Worm (Caenorhabditis elegans) whole organism, young adult: ENCODE results near the gene sel-9.

Experiments
- B0019.2 ChIP-seq: fragments of 200-800 bp; sonication (Bioruptor generic); conservative IDR thresholded peaks from 2 replicates; pipeline ENCODE4 v1.3.6; 2022; ENCODE audit warnings: missing genetic modification reagents, missing genetic modification characterization, missing compliant biosample characterization
- B0035.1 ChIP-seq: sonication (generic microtip); optimal IDR thresholded peaks from 2 replicates; lab custom pipeline; 2016; ENCODE audit warnings: missing genetic modification characterization, mild to moderate bottlenecking, missing compliant biosample characterization, missing genotype, missing genetic modification reagents
- C17E4.6 ChIP-seq: fragments of 200-800 bp; sonication (Bioruptor generic); IDR thresholded peaks from 2 replicates; pipeline ENCODE4 v1.3.6; 2022; ENCODE audit warnings: missing genetic modification reagents, missing genetic modification characterization, missing compliant biosample characterization
- F23B12.7 ChIP-seq: sonication (generic microtip); optimal IDR thresholded peaks from 2 replicates; lab custom pipeline; 2017; ENCODE audit warnings: missing genetic modification characterization, mild to moderate bottlenecking, missing compliant biosample characterization, antibody characterized with exemption, moderate library complexity; ENCODE audit not compliant: insufficient read depth
- F33H1.4 ChIP-seq: fragments of 200-800 bp; sonication (Bioruptor generic); IDR thresholded peaks from 2 replicates; pipeline ENCODE4 v1.3.6; 2022; ENCODE audit warnings: missing genetic modification reagents, missing genetic modification characterization, missing compliant biosample characterization
- F37B4.10 ChIP-seq: fragments of 200-800 bp; sonication (Bioruptor generic); IDR thresholded peaks from 2 replicates; pipeline ENCODE4 v1.3.6; 2022; ENCODE audit warnings: missing genetic modification characterization, missing compliant biosample characterization
- F52B5.7 ChIP-seq: sonication (generic microtip); optimal IDR thresholded peaks from 2 replicates; lab custom pipeline; 2016; ENCODE audit warnings: mild to moderate bottlenecking, missing genetic modification characterization, missing compliant biosample characterization
- K11D2.4 ChIP-seq: fragments of 200-800 bp; sonication (Bioruptor generic); IDR thresholded peaks from 2 replicates; pipeline ENCODE4 v1.3.6; 2022; ENCODE audit warnings: missing genetic modification reagents, missing genetic modification characterization, missing compliant biosample characterization
- T07F8.4 ChIP-seq: sonication (generic microtip); optimal IDR thresholded peaks from 2 replicates; lab custom pipeline; 2016; ENCODE audit warnings: mild to moderate bottlenecking, missing genetic modification characterization, moderate library complexity, missing compliant biosample characterization
- T26A5.8 ChIP-seq: sonication (generic microtip); optimal IDR thresholded peaks from 2 replicates; lab custom pipeline; 2016; ENCODE audit warnings: missing genetic modification characterization, missing compliant biosample characterization
- Y53F4B.3 ChIP-seq: fragments of 200-800 bp; sonication (Bioruptor generic); IDR thresholded peaks from 2 replicates; pipeline ENCODE4 v1.3.6; 2022; ENCODE audit warnings: missing genetic modification reagents, missing genetic modification characterization, missing compliant biosample characterization
- Y53G8AR.9 ChIP-seq: fragments of 200-800 bp; sonication (Bioruptor generic); conservative IDR thresholded peaks from 2 replicates; pipeline ENCODE4 v1.3.6; 2022; ENCODE audit warnings: missing genetic modification reagents, missing genetic modification characterization, missing compliant biosample characterization
- Y56A3A.18 ChIP-seq: fragments of 200-800 bp; sonication (Bioruptor generic); IDR thresholded peaks from 2 replicates; pipeline ENCODE4 v1.3.6; 2022; ENCODE audit warnings: missing genetic modification reagents, missing genetic modification characterization, missing compliant biosample characterization
- Y79H2A.3 ChIP-seq: fragments of 200-800 bp; sonication (Bioruptor generic); conservative IDR thresholded peaks from 2 replicates; pipeline ENCODE4 v1.3.6; 2022; ENCODE audit warnings: missing genetic modification reagents, missing genetic modification characterization, missing compliant biosample characterization
- ama-1 ChIP-seq, 3 experiments: fragments of 150-350 bp in 1 of 3; sonication (generic microtip) in 2 of 3; optimal IDR thresholded peaks; 2 replicates each; lab custom pipeline; 2014 to 2018; ENCODE audit warnings: missing biosample characterization in 2 of 3, missing genetic modification characterization in 2 of 3, missing genetic modification reagents in 2 of 3
- aptf-3 ChIP-seq: fragments of 200-800 bp; sonication (Bioruptor generic); IDR thresholded peaks from 2 replicates; pipeline ENCODE4 v1.3.6; 2022; ENCODE audit warnings: missing genetic modification characterization, missing compliant biosample characterization
- bed-2 ChIP-seq: fragments of 200-800 bp; sonication (Bioruptor generic); IDR thresholded peaks from 2 replicates; pipeline ENCODE4 v1.3.6; 2022; ENCODE audit warnings: missing genetic modification reagents, missing genetic modification characterization, missing compliant biosample characterization
- ccch-3 ChIP-seq: fragments of 200-800 bp; sonication (Bioruptor generic); optimal IDR thresholded peaks from 2 replicates; lab custom pipeline; 2018; ENCODE audit warnings: mild to moderate bottlenecking, missing genetic modification characterization, missing compliant biosample characterization
- ceh-58 ChIP-seq: fragments of 200-800 bp; sonication (Bioruptor generic); IDR thresholded peaks from 2 replicates; pipeline ENCODE4 v1.3.6; 2022; ENCODE audit warnings: missing genetic modification characterization, missing compliant biosample characterization
- dox-1 ChIP-seq: fragments of 200-800 bp; sonication (Bioruptor generic); IDR thresholded peaks from 2 replicates; pipeline ENCODE4 v1.3.6; 2022; ENCODE audit warnings: missing genetic modification reagents, missing genetic modification characterization, missing compliant biosample characterization
- dpl-1 ChIP-seq: fragments of 150-350 bp; optimal IDR thresholded peaks from 2 replicates; lab custom pipeline; 2014; ENCODE audit warnings: missing biosample characterization, missing genetic modification reagents, missing genetic modification characterization
- ets-4 ChIP-seq: fragments of 200-800 bp; sonication (Bioruptor generic); optimal IDR thresholded peaks from 2 replicates; lab custom pipeline; 2018; ENCODE audit warnings: mild to moderate bottlenecking, missing genetic modification characterization, missing compliant biosample characterization
- fkh-3 ChIP-seq: sonication (generic microtip); optimal IDR thresholded peaks from 2 replicates; lab custom pipeline; 2016; ENCODE audit warnings: mild to moderate bottlenecking, missing genetic modification characterization, missing compliant biosample characterization
- hmg-20 ChIP-seq: fragments of 200-800 bp; sonication (Bioruptor generic); IDR thresholded peaks from 2 replicates; pipeline ENCODE4 v1.3.6; 2022; ENCODE audit warnings: missing genetic modification reagents, missing genetic modification characterization, missing compliant biosample characterization
- hrde-1 ChIP-seq: sonication (generic microtip); optimal IDR thresholded peaks from 2 replicates; lab custom pipeline; 2016; ENCODE audit warnings: missing genetic modification characterization, mild to moderate bottlenecking, missing compliant biosample characterization, moderate library complexity, missing genotype, missing genetic modification reagents, borderline replicate concordance
- hsf-1 ChIP-seq: fragments of 200-800 bp; sonication (Bioruptor generic); IDR thresholded peaks from 2 replicates; pipeline ENCODE4 v1.3.6; 2022; ENCODE audit warnings: missing genetic modification reagents, missing genetic modification characterization, missing compliant biosample characterization
- let-526 ChIP-seq: fragments of 200-800 bp; sonication (Bioruptor generic); IDR thresholded peaks from 2 replicates; pipeline ENCODE4 v1.3.6; 2022; ENCODE audit warnings: missing genetic modification reagents, missing genetic modification characterization, missing compliant biosample characterization
- lir-1 ChIP-seq: fragments of 200-800 bp; sonication (Bioruptor generic); conservative IDR thresholded peaks from 2 replicates; pipeline ENCODE4 v1.3.6; 2022; ENCODE audit warnings: missing genetic modification reagents, missing genetic modification characterization, missing compliant biosample characterization
- nfya-1 ChIP-seq: sonication (generic microtip); optimal IDR thresholded peaks from 2 replicates; lab custom pipeline; 2017; ENCODE audit warnings: antibody characterized with exemption, missing compliant biosample characterization, missing genetic modification characterization, borderline replicate concordance; ENCODE audit not compliant: insufficient read depth
- nfya-2 ChIP-seq: fragments of 200-800 bp; sonication (Bioruptor generic); IDR thresholded peaks from 2 replicates; pipeline ENCODE4 v1.3.6; 2022; ENCODE audit warnings: missing genetic modification reagents, missing genetic modification characterization, missing compliant biosample characterization
- nfyb-1 ChIP-seq: fragments of 200-800 bp; sonication (Bioruptor generic); IDR thresholded peaks from 2 replicates; pipeline ENCODE4 v1.3.6; 2022; ENCODE audit warnings: missing genetic modification reagents, missing genetic modification characterization, missing compliant biosample characterization
- nhr-120 ChIP-seq: fragments of 200-800 bp; sonication (Bioruptor generic); IDR thresholded peaks from 2 replicates; pipeline ENCODE4 v1.3.6; 2022; ENCODE audit warnings: missing genetic modification characterization, missing compliant biosample characterization
- nhr-27 ChIP-seq: fragments of 200-800 bp; sonication (Bioruptor generic); optimal IDR thresholded peaks from 2 replicates; lab custom pipeline; 2018; ENCODE audit warnings: mild to moderate bottlenecking, missing genetic modification characterization, moderate library complexity, missing compliant biosample characterization
- pbrm-1 ChIP-seq: fragments of 200-800 bp; sonication (Bioruptor generic); IDR thresholded peaks from 2 replicates; pipeline ENCODE4 v1.3.6; 2022; ENCODE audit warnings: missing genetic modification reagents, missing genetic modification characterization, missing compliant biosample characterization
- pha-4 ChIP-seq: fragments of 150-350 bp; sonication (generic microtip); optimal IDR thresholded peaks from 2 replicates; lab custom pipeline; 2014; ENCODE audit warnings: missing biosample characterization, missing genetic modification reagents, missing genetic modification characterization
- rcor-1 ChIP-seq: fragments of 200-800 bp; sonication (Bioruptor generic); IDR thresholded peaks from 2 replicates; pipeline ENCODE4 v1.3.6; 2022; ENCODE audit warnings: missing genetic modification reagents, missing genetic modification characterization, missing compliant biosample characterization
- repo-1 ChIP-seq: sonication (generic microtip); optimal IDR thresholded peaks from 2 replicates; lab custom pipeline; 2017; ENCODE audit warnings: mild to moderate bottlenecking, missing genetic modification characterization, missing compliant biosample characterization
- rpc-1 ChIP-seq, 2 experiments: fragments of 150-350 bp in 1 of 2; sonication (generic microtip) in 1 of 2; optimal IDR thresholded peaks; 2 replicates each; lab custom pipeline; 2014 to 2018; ENCODE audit warnings: missing biosample characterization in 1 of 2, missing genetic modification characterization in 1 of 2, missing genetic modification reagents in 1 of 2, missing genotype in 1 of 2
- sea-2 ChIP-seq: fragments of 200-800 bp; sonication (Bioruptor generic); IDR thresholded peaks from 2 replicates; pipeline ENCODE4 v1.3.6; 2022; ENCODE audit warnings: missing genetic modification characterization, missing compliant biosample characterization
- snpc-1.1 ChIP-seq: sonication (generic microtip); optimal IDR thresholded peaks from 2 replicates; lab custom pipeline; 2017; ENCODE audit warnings: missing genetic modification characterization, mild to moderate bottlenecking, missing compliant biosample characterization, antibody characterized with exemption, moderate library complexity, missing genotype, missing genetic modification reagents; ENCODE audit not compliant: insufficient read depth
- snpc-1.3 ChIP-seq: sonication (generic microtip); optimal IDR thresholded peaks from 2 replicates; lab custom pipeline; 2017; ENCODE audit warnings: missing genetic modification characterization, mild to moderate bottlenecking, missing compliant biosample characterization, antibody characterized with exemption, moderate library complexity, missing genotype, missing genetic modification reagents; ENCODE audit not compliant: insufficient read depth
- snpc-3.4 ChIP-seq: sonication (generic microtip); optimal IDR thresholded peaks from 2 replicates; lab custom pipeline; 2017; ENCODE audit warnings: missing genetic modification characterization, mild to moderate bottlenecking, missing compliant biosample characterization, antibody characterized with exemption, moderate library complexity, missing genotype, missing genetic modification reagents
- somi-1 ChIP-seq: fragments of 200-800 bp; sonication (Bioruptor generic); optimal IDR thresholded peaks from 2 replicates; lab custom pipeline; 2018; ENCODE audit warnings: mild to moderate bottlenecking, missing genetic modification characterization, missing compliant biosample characterization
- xnd-1 ChIP-seq: sonication (generic microtip); optimal IDR thresholded peaks from 2 replicates; lab custom pipeline; 2016; ENCODE audit warnings: missing genotype, missing genetic modification reagents, missing genetic modification characterization, missing compliant biosample characterization
- ztf-25 ChIP-seq: fragments of 200-800 bp; sonication (Bioruptor generic); IDR thresholded peaks from 2 replicates; pipeline ENCODE4 v1.3.6; 2022; ENCODE audit warnings: missing genetic modification reagents, missing genetic modification characterization, missing compliant biosample characterization
- ztf-28 ChIP-seq: fragments of 200-800 bp; sonication (Bioruptor generic); IDR thresholded peaks from 2 replicates; pipeline ENCODE4 v1.3.6; 2022; ENCODE audit warnings: missing genetic modification reagents, missing genetic modification characterization, missing compliant biosample characterization

The sel-9 gene

ce11 chrV:8348959-8349389, 46.6 kb upstream of the sel-9 start:
- 0 out of 2 replicates have a peak, but pooled peaks have one; percentile 10 for TF ChIP-seq lir-1 (GFP tag; lab: Robert Waterston, UW)
- TF ChIP-seq rpc-1 (optimal IDR thresholded peaks at IDR 0.05; lab: Kevin White, UChicago): peak; percentile 10
- peak; percentile 18 for TF ChIP-seq rpc-1 (tag; optimal IDR thresholded peaks at IDR 0.05; lab: Kevin White, UChicago)
- no peak for TF ChIP-seq Y79H2A.3 (GFP tag; lab: Robert Waterston, UW)
- peak; percentile 85 for TF ChIP-seq Y53G8AR.9 (GFP tag; lab: Robert Waterston, UW)
- TF ChIP-seq nfya-1 (tag; lab: Kevin White, UChicago): no peak
- TF ChIP-seq ceh-58 (GFP tag; lab: Robert Waterston, UW): no peak
- peak; percentile 98 for TF ChIP-seq snpc-1.3 (tag; lab: Kevin White, UChicago)
- TF ChIP-seq somi-1 (GFP tag; lab: Kevin White, UChicago): peak; percentile 17
- TF ChIP-seq pbrm-1 (GFP tag; lab: Robert Waterston, UW): peak; percentile 99
- peak; percentile 99 for TF ChIP-seq snpc-1.1 (tag; lab: Kevin White, UChicago)
- TF ChIP-seq B0035.1 (tag; lab: Kevin White, UChicago): peak; percentile 15
- TF ChIP-seq repo-1 (tag; lab: Kevin White, UChicago): peak; percentile 85
- TF ChIP-seq rcor-1 (GFP tag; lab: Robert Waterston, UW): peak; percentile 95
- peak; percentile 94 for TF ChIP-seq F23B12.7 (tag; lab: Kevin White, UChicago)
- 0 out of 2 replicates have a peak, but pooled peaks have one; percentile 16 for TF ChIP-seq bed-2 (GFP tag; lab: Robert Waterston, UW)
- no peak for TF ChIP-seq nfya-2
- TF ChIP-seq F33H1.4: peak; percentile 74
- no peak for TF ChIP-seq nhr-120 (GFP tag; lab: Robert Waterston, UW)
- no peak for TF ChIP-seq nhr-27 (tag; lab: Kevin White, UChicago)
- no peak for TF ChIP-seq F37B4.10 (GFP tag; lab: Robert Waterston, UW)
- TF ChIP-seq K11D2.4 (GFP tag; lab: Robert Waterston, UW): peak; percentile 65; the same call in 1 of the 2 replicates
- no peak for TF ChIP-seq T26A5.8 (tag; lab: Kevin White, UChicago)
- peak; percentile 89 for TF ChIP-seq hsf-1 (GFP tag; lab: Robert Waterston, UW)
- TF ChIP-seq nfyb-1 (GFP tag; lab: Robert Waterston, UW): peak; percentile 92
- TF ChIP-seq C17E4.6: peak; percentile 72; the same call in 1 of the 2 replicates
- no peak for TF ChIP-seq Y53F4B.3
- TF ChIP-seq xnd-1 (tag; lab: Kevin White, UChicago): peak; percentile 79
- TF ChIP-seq B0019.2 (GFP tag; lab: Robert Waterston, UW): 0 out of 2 replicates have a peak, but pooled peaks have one; percentile 49
- TF ChIP-seq ztf-25 (GFP tag; lab: Robert Waterston, UW): no peak
- peak; percentile 34 for TF ChIP-seq ets-4 (GFP tag; lab: Kevin White, UChicago)
- peak; percentile 99 for TF ChIP-seq snpc-3.4 (tag; lab: Kevin White, UChicago)
- peak; percentile 54 for TF ChIP-seq T07F8.4 (tag; lab: Kevin White, UChicago)
- TF ChIP-seq ccch-3 (GFP tag; lab: Kevin White, UChicago): no peak
- peak; percentile 89 for TF ChIP-seq Y56A3A.18 (GFP tag; lab: Robert Waterston, UW)
- peak; percentile 95 for TF ChIP-seq ama-1 (optimal IDR thresholded peaks at IDR 0.05; lab: Kevin White, UChicago)
- peak; percentile 30 to 43 for TF ChIP-seq ama-1 (GFP tag; optimal IDR thresholded peaks at IDR 0.05; lab: Kevin White, UChicago)
- TF ChIP-seq hrde-1 (tag; lab: Kevin White, UChicago): peak; percentile 89
- peak; percentile 82 for TF ChIP-seq hmg-20 (GFP tag; lab: Robert Waterston, UW)
- TF ChIP-seq ztf-28 (GFP tag; lab: Robert Waterston, UW): 0 out of 2 replicates have a peak, but pooled peaks have one; percentile 56
- no peak for TF ChIP-seq fkh-3 (tag; lab: Kevin White, UChicago)
- TF ChIP-seq sea-2 (GFP tag; lab: Robert Waterston, UW): no peak
- peak; percentile 46 for TF ChIP-seq F52B5.7
- 0 out of 2 replicates have a peak, but pooled peaks have one; percentile 12 for TF ChIP-seq let-526 (GFP tag; lab: Robert Waterston, UW)
- peak; percentile 96 for TF ChIP-seq dox-1
- TF ChIP-seq dpl-1 (GFP tag; lab: Kevin White, UChicago): peak; percentile 10
- no peak for TF ChIP-seq pha-4 (tag; lab: Kevin White, UChicago)
- TF ChIP-seq aptf-3: peak; percentile 61; the same call in 1 of the 2 replicates
